Fruit fly (Drosophila melanogaster) whole organism, embryonic: ENCODE data around the gene CG31548.

ENCODE experiments used
- Ada2b ChIP-seq: fragments of 200-800 bp; sonication (Bioruptor generic); IDR thresholded peaks from 2 replicates; pipeline ENCODE4 v1.3.6; 2022; ENCODE audit warnings: missing biosample characterization, missing genetic modification characterization
- B-H2 ChIP-seq: fragments of 200-800 bp; sonication (Bioruptor generic); optimal IDR thresholded peaks from 2 replicates; lab custom pipeline; 2018; ENCODE audit warnings: missing biosample characterization, mild to moderate bottlenecking, missing genetic modification characterization
- CG10959 ChIP-seq: fragments of 200-800 bp; sonication (Bioruptor generic); IDR thresholded peaks from 2 replicates; pipeline ENCODE4 v1.3.6; 2022; ENCODE audit warnings: missing biosample characterization, missing genetic modification characterization
- CG11093 ChIP-seq: fragments of 200-800 bp; sonication (Bioruptor generic); IDR thresholded peaks from 3 replicates; pipeline ENCODE4 v1.3.6; 2022; ENCODE audit warnings: missing biosample characterization, missing genetic modification characterization
- CG12299 ChIP-seq: fragments of 200-800 bp; sonication (Bioruptor generic); optimal IDR thresholded peaks from 2 replicates; lab custom pipeline; 2018; ENCODE audit warnings: missing biosample characterization, mild to moderate bottlenecking, missing genetic modification characterization
- CG1233 ChIP-seq: fragments of 200-800 bp; sonication (Bioruptor generic); optimal IDR thresholded peaks from 4 replicates; lab custom pipeline; 2018; ENCODE audit warnings: missing biosample characterization, mild to moderate bottlenecking, missing genetic modification characterization
- CG12391 ChIP-seq: fragments of 200-800 bp; sonication (Bioruptor generic); optimal IDR thresholded peaks from 3 replicates; lab custom pipeline; 2018; ENCODE audit warnings: missing biosample characterization, mild to moderate bottlenecking, missing genetic modification characterization, moderate library complexity
- CG13424 ChIP-seq: fragments of 200-800 bp; sonication (Bioruptor generic); optimal IDR thresholded peaks from 2 replicates; lab custom pipeline; 2019; ENCODE audit warnings: missing biosample characterization, mild to moderate bottlenecking, missing genetic modification characterization, moderate library complexity
- CG13894 ChIP-seq: fragments of 200-800 bp; sonication (Bioruptor generic); optimal IDR thresholded peaks from 3 replicates; lab custom pipeline; 2018; ENCODE audit warnings: missing biosample characterization, mild to moderate bottlenecking, missing genetic modification characterization, moderate library complexity
- CG14441 ChIP-seq: fragments of 200-800 bp; sonication (Bioruptor generic); IDR thresholded peaks from 2 replicates; pipeline ENCODE4 v1.3.6; 2022; ENCODE audit warnings: missing biosample characterization, missing genetic modification characterization
- CG14667 ChIP-seq: fragments of 200-800 bp; sonication (Bioruptor generic); IDR thresholded peaks from 2 replicates; pipeline ENCODE4 v1.3.6; 2022; ENCODE audit warnings: missing biosample characterization, missing genetic modification characterization
- CG15479 ChIP-seq: fragments of 200-800 bp; sonication (Bioruptor generic); optimal IDR thresholded peaks from 3 replicates; lab custom pipeline; 2019; ENCODE audit warnings: missing biosample characterization, mild to moderate bottlenecking, missing genetic modification characterization, moderate library complexity
- CG15696 ChIP-seq: fragments of 200-800 bp; sonication (Bioruptor generic); optimal IDR thresholded peaks from 2 replicates; lab custom pipeline; 2019; ENCODE audit warnings: missing biosample characterization, mild to moderate bottlenecking, missing genetic modification characterization, moderate library complexity
- CG17328 ChIP-seq: fragments of 200-800 bp; sonication (Bioruptor generic); IDR thresholded peaks from 2 replicates; pipeline ENCODE4 v1.3.6; 2022; ENCODE audit warnings: missing biosample characterization, missing genetic modification characterization
- CG18262 ChIP-seq: fragments of 200-800 bp; optimal IDR thresholded peaks from 3 replicates; lab custom pipeline; 2019; ENCODE audit warnings: missing biosample characterization, mild to moderate bottlenecking, missing genetic modification characterization, moderate library complexity
- CG18764 ChIP-seq: fragments of 200-800 bp; sonication (Bioruptor generic); optimal IDR thresholded peaks from 3 replicates; lab custom pipeline; 2016; ENCODE audit warnings: missing biosample characterization, missing genetic modification characterization
- CG2889 ChIP-seq: fragments of 200-800 bp; sonication (Bioruptor generic); IDR thresholded peaks from 3 replicates; pipeline ENCODE4 v1.3.6; 2022; ENCODE audit warnings: missing biosample characterization, missing genetic modification characterization
- CG5245 ChIP-seq: fragments of 200-800 bp; sonication (Bioruptor generic); optimal IDR thresholded peaks from 3 replicates; lab custom pipeline; 2016; ENCODE audit warnings: missing biosample characterization, missing genetic modification characterization
- CG6272 ChIP-seq: fragments of 200-800 bp; sonication (Bioruptor generic); IDR thresholded peaks from 2 replicates; pipeline ENCODE4 v1.3.6; 2022; ENCODE audit warnings: missing biosample characterization, missing genetic modification characterization
- CG6854 ChIP-seq: fragments of 200-800 bp; sonication (Bioruptor generic); optimal IDR thresholded peaks from 3 replicates; lab custom pipeline; 2017; ENCODE audit warnings: missing biosample characterization, mild to moderate bottlenecking, missing genetic modification characterization
- CG7745 ChIP-seq: fragments of 200-800 bp; sonication (Bioruptor generic); optimal IDR thresholded peaks from 2 replicates; lab custom pipeline; 2018; ENCODE audit warnings: missing biosample characterization, mild to moderate bottlenecking, missing genetic modification characterization, moderate library complexity
- CTCF ChIP-seq: fragments of 200-800 bp; sonication (Bioruptor generic); optimal IDR thresholded peaks from 2 replicates; lab custom pipeline; 2017; ENCODE audit warnings: missing biosample characterization, mild to moderate bottlenecking, missing genetic modification characterization, moderate library complexity
- Dref ChIP-seq: fragments of 200-800 bp; sonication (Bioruptor generic); IDR thresholded peaks from 2 replicates; pipeline ENCODE4 v1.3.6; 2022; ENCODE audit warnings: missing biosample characterization, missing genetic modification characterization
- MESR4 ChIP-seq: fragments of 200-800 bp; sonication (Bioruptor generic); optimal IDR thresholded peaks from 2 replicates; lab custom pipeline; 2018; ENCODE audit warnings: missing biosample characterization, mild to moderate bottlenecking, missing genetic modification characterization, moderate library complexity
- Neu2 ChIP-seq: fragments of 200-800 bp; sonication (Bioruptor generic); optimal IDR thresholded peaks from 3 replicates; lab custom pipeline; 2016; ENCODE audit warnings: missing biosample characterization, missing genetic modification characterization, borderline replicate concordance
- Opbp ChIP-seq: fragments of 200-800 bp; sonication (Bioruptor generic); IDR thresholded peaks from 3 replicates; pipeline ENCODE4 v1.3.6; 2022; ENCODE audit warnings: missing biosample characterization, missing genetic modification characterization; ENCODE audit not compliant: partially characterized antibody
- Sox102F ChIP-seq: fragments of 200-800 bp; sonication (Bioruptor generic); optimal IDR thresholded peaks from 2 replicates; lab custom pipeline; 2018; ENCODE audit warnings: missing biosample characterization, mild to moderate bottlenecking, missing genetic modification characterization, moderate library complexity
- Usf ChIP-seq: fragments of 200-800 bp; sonication (Bioruptor generic); optimal IDR thresholded peaks from 2 replicates; lab custom pipeline; 2017; ENCODE audit warnings: missing genotype, missing biosample characterization, missing genetic modification characterization
- al ChIP-seq: fragments of 200-800 bp; sonication (Bioruptor generic); IDR thresholded peaks from 2 replicates; pipeline ENCODE4 v1.3.6; 2022; ENCODE audit warnings: missing biosample characterization, missing genetic modification characterization
- ato ChIP-seq: fragments of 200-800 bp; sonication (Bioruptor generic); IDR thresholded peaks from 2 replicates; pipeline ENCODE4 v1.3.6; 2022; ENCODE audit warnings: missing biosample characterization, missing genetic modification characterization; ENCODE audit not compliant: partially characterized antibody
- chif ChIP-seq, 2 experiments: fragments of 200-800 bp; sonication (Bioruptor generic); optimal IDR thresholded peaks; 3 replicates each; lab custom pipeline; 2016; ENCODE audit warnings: missing biosample characterization in 2 of 2, missing genetic modification characterization in 2 of 2
- chinmo ChIP-seq: fragments of 200-800 bp; sonication (Bioruptor generic); IDR thresholded peaks from 4 replicates; pipeline ENCODE4 v1.3.6; 2022; ENCODE audit warnings: missing biosample characterization, missing genetic modification characterization; ENCODE audit not compliant: partially characterized antibody
- dati ChIP-seq: fragments of 200-800 bp; sonication (Bioruptor generic); IDR thresholded peaks from 2 replicates; pipeline ENCODE4 v1.3.6; 2022; ENCODE audit warnings: missing biosample characterization, missing genetic modification characterization
- eve ChIP-seq, 2 experiments: fragments of >200 bp; optimal IDR thresholded peaks; 2 replicates each; lab custom pipeline; 2017; ENCODE audit warnings: missing biosample characterization in 2 of 2, missing genetic modification characterization in 2 of 2
- fd64A ChIP-seq: fragments of 200-800 bp; sonication (Bioruptor generic); optimal IDR thresholded peaks from 3 replicates; lab custom pipeline; 2018; ENCODE audit warnings: missing biosample characterization, mild to moderate bottlenecking, missing genetic modification characterization
- fu2 ChIP-seq: fragments of 200-800 bp; sonication (Bioruptor generic); optimal IDR thresholded peaks from 2 replicates; lab custom pipeline; 2016; ENCODE audit warnings: missing biosample characterization, missing genetic modification characterization
- ham ChIP-seq: fragments of 200-800 bp; sonication (Bioruptor generic); IDR thresholded peaks from 2 replicates; pipeline ENCODE4 v1.3.6; 2022; ENCODE audit warnings: missing biosample characterization, missing genetic modification characterization
- kay ChIP-seq: fragments of 200-800 bp; sonication (Bioruptor generic); optimal IDR thresholded peaks from 2 replicates; lab custom pipeline; 2016; ENCODE audit warnings: missing biosample characterization, missing genetic modification characterization
- ken ChIP-seq: fragments of 200-800 bp; sonication (Bioruptor generic); IDR thresholded peaks from 3 replicates; pipeline ENCODE4 v1.3.6; 2022; ENCODE audit warnings: missing biosample characterization, missing genetic modification characterization
- kni ChIP-seq: fragments of 200-800 bp; sonication (Bioruptor generic); optimal IDR thresholded peaks from 3 replicates; lab custom pipeline; 2017; ENCODE audit warnings: mild to moderate bottlenecking, missing biosample characterization, missing genetic modification reagents, missing genetic modification characterization
- lbe ChIP-seq: fragments of 200-800 bp; sonication (Bioruptor generic); optimal IDR thresholded peaks from 2 replicates; lab custom pipeline; 2016; ENCODE audit warnings: missing biosample characterization, mild to moderate bottlenecking, missing genetic modification characterization
- maf-S ChIP-seq: fragments of 200-800 bp; sonication (Bioruptor generic); optimal IDR thresholded peaks from 2 replicates; lab custom pipeline; 2016; ENCODE audit warnings: missing biosample characterization, missing genetic modification characterization
- nmo ChIP-seq: fragments of 200-800 bp; sonication (Bioruptor generic); optimal IDR thresholded peaks from 2 replicates; lab custom pipeline; 2018; ENCODE audit warnings: missing biosample characterization, mild to moderate bottlenecking, missing genetic modification characterization, moderate library complexity
- nom ChIP-seq: fragments of 200-800 bp; sonication (Bioruptor generic); optimal IDR thresholded peaks from 2 replicates; lab custom pipeline; 2017; ENCODE audit warnings: missing biosample characterization, missing genetic modification characterization, mild to moderate bottlenecking, moderate library complexity, missing genetic modification reagents
- pzg ChIP-seq: fragments of 200-800 bp; sonication (Bioruptor generic); optimal IDR thresholded peaks from 3 replicates; lab custom pipeline; 2018; ENCODE audit warnings: missing biosample characterization, mild to moderate bottlenecking, missing genetic modification characterization, moderate library complexity
- ro ChIP-seq: fragments of 200-800 bp; sonication (Bioruptor generic); IDR thresholded peaks from 2 replicates; pipeline ENCODE4 v1.3.6; 2022; ENCODE audit warnings: missing biosample characterization, missing genetic modification characterization
- row ChIP-seq: fragments of 200-800 bp; sonication (Bioruptor generic); IDR thresholded peaks from 3 replicates; pipeline ENCODE4 v1.3.6; 2022; ENCODE audit warnings: missing biosample characterization, missing genetic modification characterization
- slbo ChIP-seq: fragments of 200-800 bp; sonication (Bioruptor generic); IDR thresholded peaks from 2 replicates; pipeline ENCODE4 v1.3.6; 2022; ENCODE audit warnings: missing biosample characterization, missing genetic modification characterization
- so ChIP-seq: fragments of 200-800 bp; sonication (Bioruptor generic); IDR thresholded peaks from 3 replicates; pipeline ENCODE4 v1.3.6; 2022; ENCODE audit warnings: missing biosample characterization, missing genetic modification characterization
- wek ChIP-seq: fragments of 200-800 bp; sonication (Bioruptor generic); optimal IDR thresholded peaks from 3 replicates; lab custom pipeline; 2018; ENCODE audit warnings: missing biosample characterization, mild to moderate bottlenecking, missing genetic modification characterization, moderate library complexity

CG31548 gene

dm6 chr3R:5658984-5659802, 22.5 kb upstream of the CG31548 start (continued):
- TF ChIP-seq CG15696 (tag; lab: Kevin White, UChicago): no peak
- TF ChIP-seq ham (GFP tag; lab: Robert Waterston, UW): no peak
- TF ChIP-seq CG15479 (GFP tag; lab: Kevin White, UChicago): peak; percentile 56
- TF ChIP-seq CG17328 (GFP tag; lab: Robert Waterston, UW): no peak
- no peak for TF ChIP-seq CG14441 (GFP tag; lab: Robert Waterston, UW)
- no peak for TF ChIP-seq CG18262
- TF ChIP-seq CG6854 (GFP tag; lab: Kevin White, UChicago): no peak
- no peak for TF ChIP-seq CG12299 (tag; lab: Kevin White, UChicago)
- no peak for TF ChIP-seq CG2889 (GFP tag; lab: Robert Waterston, UW)
- no peak for TF ChIP-seq wek (GFP tag; lab: Kevin White, UChicago)
- TF ChIP-seq Usf (GFP tag; lab: Kevin White, UChicago): no peak
- TF ChIP-seq ken (GFP tag; lab: Robert Waterston, UW): 0 out of 3 replicates have a peak, but pooled peaks have one; percentile 10
- TF ChIP-seq maf-S (GFP tag; lab: Kevin White, UChicago): no peak
- TF ChIP-seq Ada2b: no peak; the same call in 1 of the 2 replicates
- no peak for TF ChIP-seq Sox102F (GFP tag; lab: Kevin White, UChicago)
- no peak for TF ChIP-seq B-H2 (GFP tag; lab: Kevin White, UChicago)
- no peak for TF ChIP-seq CG18764 (GFP tag; lab: Kevin White, UChicago)
- no peak for TF ChIP-seq CG5245 (GFP tag; lab: Kevin White, UChicago)
- TF ChIP-seq pzg (GFP tag; lab: Kevin White, UChicago): no peak
- TF ChIP-seq CTCF (GFP tag; lab: Kevin White, UChicago): no peak
- no peak for TF ChIP-seq fu2 (GFP tag; lab: Kevin White, UChicago)
- TF ChIP-seq kni (GFP tag; lab: Kevin White, UChicago): peak; percentile 4
- TF ChIP-seq eve (GFP tag; optimal IDR thresholded peaks at IDR 0.05; lab: Kevin White, UChicago): no peak
- TF ChIP-seq dati: no peak
- no peak for TF ChIP-seq CG1233
- no peak for TF ChIP-seq CG7745 (tag; lab: Kevin White, UChicago)
- TF ChIP-seq CG10959 (GFP tag; lab: Robert Waterston, UW): no peak
- TF ChIP-seq Opbp (GFP tag; lab: Robert Waterston, UW): 0 out of 3 replicates have a peak, but pooled peaks have one; percentile 25
- no peak for TF ChIP-seq Dref (GFP tag; lab: Robert Waterston, UW)
- peak; percentile 84 for TF ChIP-seq MESR4 (GFP tag; lab: Kevin White, UChicago)
- no peak for TF ChIP-seq CG13424
- no peak for TF ChIP-seq fd64A (GFP tag; lab: Kevin White, UChicago)
- TF ChIP-seq so (GFP tag; lab: Robert Waterston, UW): no peak
- 0 out of 4 replicates have a peak, but pooled peaks have one; percentile 23 for TF ChIP-seq chinmo (GFP tag; lab: Robert Waterston, UW)
- no peak for TF ChIP-seq CG13894 (tag; lab: Kevin White, UChicago)
- TF ChIP-seq ro (GFP tag; lab: Robert Waterston, UW): no peak
- no peak for TF ChIP-seq ato (GFP tag; lab: Robert Waterston, UW)
- TF ChIP-seq chif (GFP tag; optimal IDR thresholded peaks at IDR 0.05; lab: Kevin White, UChicago): no peak
- TF ChIP-seq CG14667: no peak
- peak; percentile 28; the same call in 1 of the 3 replicates for TF ChIP-seq row (GFP tag; lab: Robert Waterston, UW)
- no peak for TF ChIP-seq CG12391
- no peak for TF ChIP-seq nmo (GFP tag; lab: Kevin White, UChicago)
- TF ChIP-seq CG6272 (GFP tag; lab: Robert Waterston, UW): no peak
- no peak for TF ChIP-seq CG11093 (GFP tag; lab: Robert Waterston, UW)
- TF ChIP-seq Neu2 (GFP tag; lab: Kevin White, UChicago): peak; percentile 79
- no peak for TF ChIP-seq al
- peak; percentile 35; the same call in 1 of the 2 replicates for TF ChIP-seq slbo (GFP tag; lab: Robert Waterston, UW)
- TF ChIP-seq lbe (GFP tag; lab: Kevin White, UChicago): no peak
- no peak for TF ChIP-seq kay (GFP tag; lab: Kevin White, UChicago)
- TF ChIP-seq nom (GFP tag; lab: Kevin White, UChicago): peak; percentile 4
